Worm (Caenorhabditis elegans): ENCODE results near the gene C46C2.5.

C46C2.5 gene

DNA sequence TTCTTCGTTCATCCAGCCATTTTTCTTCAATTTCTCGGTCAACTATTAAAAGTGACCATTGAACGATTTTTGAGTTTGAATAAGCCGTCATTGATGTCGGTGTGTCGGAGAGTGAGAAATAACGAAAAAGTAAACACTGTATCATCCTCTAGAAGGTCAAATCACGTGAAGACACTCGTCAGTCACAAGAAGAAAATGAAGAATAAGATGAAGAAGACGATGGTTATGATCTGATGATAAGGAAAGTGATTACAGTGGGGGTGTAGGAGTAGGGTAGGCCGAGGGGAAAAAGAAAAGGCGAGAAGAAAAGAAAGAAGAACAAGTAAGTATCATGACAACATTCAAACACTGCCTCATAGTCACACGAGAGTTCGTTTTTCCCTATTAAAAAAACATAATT is 5.7 kb upstream of the C46C2.5 start (continued):
- TF ChIP-seq ZK546.5 (tag; optimal IDR thresholded peaks at IDR 0.05): no peak
- TF ChIP-seq madf-5 (GFP tag; IDR thresholded peaks at IDR 0.05): no peak
- no peak; the same call in 1 of the 2 replicates for TF ChIP-seq set-16 (GFP tag; IDR thresholded peaks at IDR 0.05)
- no peak for TF ChIP-seq daf-16 (GFP tag; optimal IDR thresholded peaks at IDR 0.05)
- TF ChIP-seq daf-16 (tag; optimal IDR thresholded peaks at IDR 0.05): peak; percentile 87
- TF ChIP-seq zip-2 (tag; optimal IDR thresholded peaks at IDR 0.05): no peak
- TF ChIP-seq lin-29 (GFP tag; IDR thresholded peaks at IDR 0.05): no peak
- TF ChIP-seq lin-1 (GFP tag; IDR thresholded peaks at IDR 0.05): 0 out of 2 replicates have a peak, but pooled peaks have one; percentile 29
- TF ChIP-seq dve-1 (tag; optimal IDR thresholded peaks at IDR 0.05; ENCODE audit: insufficient read depth): peak; percentile 88
- no peak for TF ChIP-seq lin-15B (tag; optimal IDR thresholded peaks at IDR 0.05)
- TF ChIP-seq hif-1 (tag; optimal IDR thresholded peaks at IDR 0.05): peak in 1 of 2 experiments; percentile 38
- TF ChIP-seq hmg-1.1 (GFP tag; IDR thresholded peaks at IDR 0.05): 0 out of 2 replicates have a peak, but pooled peaks have one; percentile 7
- TF ChIP-seq ces-1 (GFP tag; optimal IDR thresholded peaks at IDR 0.05): no peak
- TF ChIP-seq aha-1 (tag): no peak
- no peak for TF ChIP-seq ceh-32 (tag; optimal IDR thresholded peaks at IDR 0.05; ENCODE audit: poor library complexity)
- no peak for TF ChIP-seq ceh-82 (tag; optimal IDR thresholded peaks at IDR 0.05)
- TF ChIP-seq nhr-28 (tag; optimal IDR thresholded peaks at IDR 0.05): peak; percentile 90
- no peak for TF ChIP-seq unc-130 (GFP tag; optimal IDR thresholded peaks at IDR 0.05)
- TF ChIP-seq mep-1 (tag; optimal IDR thresholded peaks at IDR 0.05): peak; percentile 79
- no peak for TF ChIP-seq fkh-10 (GFP tag; optimal IDR thresholded peaks at IDR 0.05)
- TF ChIP-seq lin-39 (tag; optimal IDR thresholded peaks at IDR 0.05): no peak
- 0 out of 2 replicates have a peak, but pooled peaks have one; percentile 34 for TF ChIP-seq zfp-3 (GFP tag; conservative IDR thresholded peaks at IDR 0.05)
- peak; percentile 75 for TF ChIP-seq nhr-77 (tag; optimal IDR thresholded peaks at IDR 0.05)
- TF ChIP-seq zag-1 (tag; optimal IDR thresholded peaks at IDR 0.05): no peak
- no peak for TF ChIP-seq Y5F2A.4 (GFP tag; optimal IDR thresholded peaks at IDR 0.05)
- no peak for TF ChIP-seq Y75B8A.6 (GFP tag; IDR thresholded peaks at IDR 0.05)
- TF ChIP-seq Y48G9A.11 (GFP tag; IDR thresholded peaks at IDR 0.05): no peak
- no peak for TF ChIP-seq daf-12 (tag; optimal IDR thresholded peaks at IDR 0.05)
- no peak for TF ChIP-seq unc-39 (tag; optimal IDR thresholded peaks at IDR 0.05)
- TF ChIP-seq nhr-102 (tag; optimal IDR thresholded peaks at IDR 0.05): peak; percentile 27
- peak; percentile 49 for TF ChIP-seq mxl-3 (GFP tag; optimal IDR thresholded peaks at IDR 0.05)
- no peak for TF ChIP-seq R02D3.7 (tag; optimal IDR thresholded peaks at IDR 0.05)
- peak; percentile 44 to 58 for TF ChIP-seq lsy-2 (tag; optimal IDR thresholded peaks at IDR 0.05)
- no peak for TF ChIP-seq egl-27 (tag; optimal IDR thresholded peaks at IDR 0.05)
- TF ChIP-seq zip-11 (GFP tag; IDR thresholded peaks at IDR 0.05): no peak
- TF ChIP-seq daf-8 (GFP tag; IDR thresholded peaks at IDR 0.05): no peak
- no peak for TF ChIP-seq ctbp-1 (GFP tag; IDR thresholded peaks at IDR 0.05)
- no peak for TF ChIP-seq jun-1 (tag; optimal IDR thresholded peaks at IDR 0.05)
- no peak for TF ChIP-seq skn-1 (tag; optimal IDR thresholded peaks at IDR 0.05)
- TF ChIP-seq dmd-8 (GFP tag; IDR thresholded peaks at IDR 0.05): no peak
- TF ChIP-seq gei-8 (GFP tag; optimal IDR thresholded peaks at IDR 0.05): no peak
- no peak for TF ChIP-seq ceh-44 (GFP tag; IDR thresholded peaks at IDR 0.05)
- no peak for TF ChIP-seq Y105C5A.15 (GFP tag; IDR thresholded peaks at IDR 0.05)
- TF ChIP-seq aly-2 (tag; optimal IDR thresholded peaks at IDR 0.05): no peak
- no peak for TF ChIP-seq saeg-2 (GFP tag; IDR thresholded peaks at IDR 0.05)
- no peak for TF ChIP-seq lir-3 (tag; optimal IDR thresholded peaks at IDR 0.05)
- peak; percentile 30 to 75 for TF ChIP-seq mdl-1 (tag; optimal IDR thresholded peaks at IDR 0.05)
- TF ChIP-seq F10B5.3 (tag; optimal IDR thresholded peaks at IDR 0.05): no peak
- TF ChIP-seq ama-1 (optimal IDR thresholded peaks at IDR 0.05): no peak
- no peak for TF ChIP-seq ceh-62 (tag; optimal IDR thresholded peaks at IDR 0.05)
- peak; percentile 97 for TF ChIP-seq hlh-30 (tag; optimal IDR thresholded peaks at IDR 0.05; ENCODE audit: insufficient read depth)
- TF ChIP-seq spr-3 (GFP tag; optimal IDR thresholded peaks at IDR 0.05): no peak
- TF ChIP-seq nhr-42 (GFP tag; IDR thresholded peaks at IDR 0.05): no peak

Data from whole organism, L4 larva.